Worm (Caenorhabditis elegans): ENCODE data around the gene F34D10.8.

- no peak for TF ChIP-seq spr-1 (tag; optimal IDR thresholded peaks at IDR 0.05)
- no peak for TF ChIP-seq nhr-76 (tag; optimal IDR thresholded peaks at IDR 0.05)
- TF ChIP-seq ama-1 (optimal IDR thresholded peaks at IDR 0.05): no peak
- TF ChIP-seq daf-12 (tag; optimal IDR thresholded peaks at IDR 0.05): no peak
- TF ChIP-seq arid-1 (GFP tag; conservative IDR thresholded peaks at IDR 0.05): no peak
- TF ChIP-seq pha-4 (GFP tag; IDR thresholded peaks at IDR 0.05): no peak
- no peak for TF ChIP-seq pha-4 (tag; optimal IDR thresholded peaks at IDR 0.05)
- TF ChIP-seq F37D6.2 (tag; optimal IDR thresholded peaks at IDR 0.05): no peak
- no peak for TF ChIP-seq dve-1 (tag; optimal IDR thresholded peaks at IDR 0.05; ENCODE audit: insufficient read depth)
- no peak for TF ChIP-seq rbr-2 (tag; optimal IDR thresholded peaks at IDR 0.05)
- no peak for TF ChIP-seq F10B5.3 (tag; optimal IDR thresholded peaks at IDR 0.05)
- TF ChIP-seq mep-1 (tag; optimal IDR thresholded peaks at IDR 0.05): no peak
These were observed 12.8 kb downstream of the F34D10.8 start for ce11 chrIII:3743367-3743766.
